Fruit fly (Drosophila melanogaster) Kc167 (cell line): ENCODE data around the gene CG6569.

Source experiments
- Sin3A ChIP-seq: fragments of >200 bp; optimal IDR thresholded peaks from 2 replicates; lab custom pipeline; 2018; ENCODE audit warnings: missing external identifiers
- h ChIP-seq: fragments of >200 bp; optimal IDR thresholded peaks from 3 replicates; lab custom pipeline; 2018; ENCODE audit warnings: missing external identifiers
- insv ChIP-seq: fragments of >200 bp; optimal IDR thresholded peaks from 3 replicates; lab custom pipeline; 2018; ENCODE audit warnings: missing external identifiers
- psq ChIP-seq: fragments of >200 bp; optimal IDR thresholded peaks from 2 replicates; lab custom pipeline; 2017; ENCODE audit warnings: missing external identifiers

DNA sequence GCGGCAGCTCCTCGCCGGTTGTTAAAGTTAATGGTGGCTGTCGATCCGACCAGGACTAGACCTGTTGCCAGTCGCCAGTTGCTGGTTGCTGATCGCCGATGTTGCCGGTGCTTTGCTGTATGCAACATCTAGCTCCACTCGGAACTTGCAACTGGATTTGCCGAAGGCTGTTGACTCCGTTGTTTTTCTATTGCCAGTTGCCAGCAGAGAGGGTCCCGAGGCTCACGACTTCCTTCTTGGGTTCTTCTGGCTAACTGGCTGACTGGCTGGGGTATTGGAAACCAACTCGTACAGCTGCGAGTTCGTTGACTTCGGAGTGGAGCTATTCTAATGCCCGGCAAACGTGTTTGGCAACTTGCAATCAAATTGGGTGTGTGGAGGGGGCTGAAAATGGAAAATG lies 36.7 kb downstream of the CG6569 start:
- no peak for TF ChIP-seq psq (lab: Kevin White, UChicago)
- TF ChIP-seq h (lab: Kevin White, UChicago) = no peak
- no peak for TF ChIP-seq Sin3A (lab: Kevin White, UChicago)
- TF ChIP-seq insv (lab: Kevin White, UChicago) = no peak
